Fruit fly (Drosophila melanogaster) whole organism, prepupa: ENCODE measurements around the gene rec.

ENCODE experiments used
- CG11294 ChIP-seq: fragments of 200-800 bp; sonication (Bioruptor generic); IDR thresholded peaks from 2 replicates; pipeline ENCODE4 v1.3.6; 2022; ENCODE audit warnings: missing biosample characterization, missing genetic modification characterization
- CG11762 ChIP-seq: fragments of 200-800 bp; sonication (Bioruptor generic); optimal IDR thresholded peaks from 3 replicates; lab custom pipeline; 2016; ENCODE audit warnings: missing biosample characterization, missing genetic modification characterization; ENCODE audit not compliant: insufficient read depth
- CG16779 ChIP-seq: fragments of 200-800 bp; sonication (Bioruptor generic); optimal IDR thresholded peaks from 3 replicates; lab custom pipeline; 2017; ENCODE audit warnings: missing biosample characterization, mild to moderate bottlenecking, missing genetic modification characterization
- CG3032 ChIP-seq: fragments of 200-800 bp; optimal IDR thresholded peaks from 2 replicates; lab custom pipeline; 2019; ENCODE audit warnings: missing biosample characterization, mild to moderate bottlenecking, missing genetic modification characterization, moderate library complexity
- CG31627 ChIP-seq: fragments of 200-800 bp; sonication (Bioruptor generic); optimal IDR thresholded peaks from 3 replicates; lab custom pipeline; 2016; ENCODE audit warnings: missing biosample characterization, missing genetic modification characterization
- CG32006 ChIP-seq: fragments of 200-800 bp; sonication (Bioruptor generic); optimal IDR thresholded peaks from 3 replicates; lab custom pipeline; 2017; ENCODE audit warnings: missing biosample characterization, mild to moderate bottlenecking, missing genetic modification characterization
- CG34406 ChIP-seq: fragments of 200-800 bp; sonication (Bioruptor generic); optimal IDR thresholded peaks from 3 replicates; lab custom pipeline; 2016; ENCODE audit warnings: missing biosample characterization, missing genetic modification characterization
- CG4318 ChIP-seq: fragments of 200-800 bp; sonication (Bioruptor generic); optimal IDR thresholded peaks from 3 replicates; lab custom pipeline; 2017; ENCODE audit warnings: missing biosample characterization, mild to moderate bottlenecking, missing genetic modification characterization
- CG6276 ChIP-seq: fragments of 200-800 bp; sonication (Bioruptor generic); optimal IDR thresholded peaks from 2 replicates; lab custom pipeline; 2017; ENCODE audit warnings: missing biosample characterization, mild to moderate bottlenecking, missing genetic modification characterization
- CG8319 ChIP-seq: fragments of 200-800 bp; sonication (Bioruptor generic); optimal IDR thresholded peaks from 3 replicates; lab custom pipeline; 2016; ENCODE audit warnings: missing biosample characterization, missing genetic modification characterization
- CG9139 ChIP-seq: fragments of 200-800 bp; sonication (Bioruptor generic); optimal IDR thresholded peaks from 3 replicates; lab custom pipeline; 2017; ENCODE audit warnings: missing biosample characterization, mild to moderate bottlenecking, missing genetic modification characterization
- Eip75B ChIP-seq: fragments of 200-800 bp; sonication (Bioruptor generic); optimal IDR thresholded peaks from 3 replicates; lab custom pipeline; 2016; ENCODE audit warnings: missing biosample characterization, missing genetic modification characterization
- Eip78C ChIP-seq: fragments of 200-800 bp; sonication (Bioruptor generic); peaks from one replicate; lab custom pipeline; 2016; ENCODE audit warnings: missing biosample characterization, missing genetic modification characterization
- Ets96B ChIP-seq: fragments of 200-800 bp; optimal IDR thresholded peaks from 2 replicates; lab custom pipeline; 2019; ENCODE audit warnings: missing biosample characterization, mild to moderate bottlenecking, missing genetic modification characterization, moderate library complexity
- Gug ChIP-seq: fragments of 200-800 bp; sonication (Bioruptor generic); IDR thresholded peaks from 2 replicates; pipeline ENCODE4 v1.3.6; 2022; ENCODE audit warnings: missing biosample characterization, missing genetic modification characterization
- Hr39 ChIP-seq: fragments of 200-800 bp; sonication (Bioruptor generic); optimal IDR thresholded peaks from 2 replicates; lab custom pipeline; 2016; ENCODE audit warnings: missing biosample characterization, missing genetic modification characterization
- Sox15 ChIP-seq: fragments of 200-800 bp; sonication (Bioruptor generic); optimal IDR thresholded peaks from 3 replicates; lab custom pipeline; 2016; ENCODE audit warnings: missing biosample characterization, missing genetic modification characterization
- acj6 ChIP-seq: fragments of 200-800 bp; sonication (Bioruptor generic); optimal IDR thresholded peaks from 3 replicates; lab custom pipeline; 2016; ENCODE audit warnings: missing biosample characterization, missing genetic modification characterization
- cyc ChIP-seq: fragments of 200-800 bp; sonication (Bioruptor generic); optimal IDR thresholded peaks from 3 replicates; lab custom pipeline; 2016; ENCODE audit warnings: missing biosample characterization, missing genetic modification characterization
- dac ChIP-seq: fragments of 200-800 bp; sonication (Bioruptor generic); optimal IDR thresholded peaks from 2 replicates; lab custom pipeline; 2017; ENCODE audit warnings: missing biosample characterization, mild to moderate bottlenecking, missing genetic modification characterization
- eg ChIP-seq: fragments of 200-800 bp; sonication (Bioruptor generic); IDR thresholded peaks from 3 replicates; pipeline ENCODE4 v1.3.6; 2022; ENCODE audit warnings: missing biosample characterization, missing genetic modification characterization
- fd59A ChIP-seq: fragments of 200-800 bp; sonication (Bioruptor generic); optimal IDR thresholded peaks from 2 replicates; lab custom pipeline; 2017; ENCODE audit warnings: missing biosample characterization, mild to moderate bottlenecking, missing genetic modification characterization, missing genetic modification reagents
- fd85E ChIP-seq: fragments of 200-800 bp; sonication (Bioruptor generic); optimal IDR thresholded peaks from 3 replicates; lab custom pipeline; 2016; ENCODE audit warnings: missing biosample characterization, missing genetic modification characterization
- fkh ChIP-seq: fragments of 200-800 bp; sonication (Bioruptor generic); optimal IDR thresholded peaks from 3 replicates; lab custom pipeline; 2017; ENCODE audit warnings: missing biosample characterization, mild to moderate bottlenecking, missing genetic modification characterization, moderate library complexity
- lz ChIP-seq: fragments of 200-800 bp; sonication (Bioruptor generic); optimal IDR thresholded peaks from 3 replicates; lab custom pipeline; 2016; ENCODE audit warnings: missing biosample characterization, missing genetic modification characterization
- spab ChIP-seq: fragments of 200-800 bp; sonication (Bioruptor generic); optimal IDR thresholded peaks from 2 replicates; lab custom pipeline; 2017; ENCODE audit warnings: missing biosample characterization, mild to moderate bottlenecking, missing genetic modification characterization, missing genetic modification reagents
- svp ChIP-seq: fragments of 200-800 bp; sonication (Bioruptor generic); peaks from one replicate; lab custom pipeline; 2016; ENCODE audit warnings: missing biosample characterization, missing genetic modification characterization
- vri ChIP-seq: fragments of 200-800 bp; sonication (Bioruptor generic); optimal IDR thresholded peaks from 3 replicates; lab custom pipeline; 2016; ENCODE audit warnings: missing biosample characterization, mild to moderate bottlenecking, missing genetic modification characterization

rec gene

DNA sequence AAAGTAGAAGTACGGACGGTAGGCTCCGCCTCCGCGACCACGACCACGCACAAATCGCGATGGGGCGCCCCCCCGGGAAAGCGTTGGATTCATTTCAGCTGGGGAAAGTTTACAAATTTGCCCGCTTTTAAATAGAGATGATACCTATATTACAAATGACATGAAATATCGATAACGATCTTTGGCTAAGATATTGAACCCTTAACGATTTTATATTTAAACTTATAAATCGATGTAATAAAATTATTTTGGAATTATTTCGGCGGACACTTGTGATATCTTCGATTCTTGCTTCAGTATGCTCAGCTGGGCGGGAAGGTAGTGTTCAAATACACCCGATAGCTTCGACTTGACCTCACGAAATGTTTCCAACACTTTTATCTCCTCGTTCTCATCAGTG is at the start of gene rec:
rec (minus strand) TSS at position 108 of the 400 bp plus-strand sequence.
- no peak for TF ChIP-seq CG31627 (GFP tag; lab: Kevin White, UChicago)
- peak; percentile 11 for TF ChIP-seq Eip78C (GFP tag; lab: Kevin White, UChicago)

DNA sequence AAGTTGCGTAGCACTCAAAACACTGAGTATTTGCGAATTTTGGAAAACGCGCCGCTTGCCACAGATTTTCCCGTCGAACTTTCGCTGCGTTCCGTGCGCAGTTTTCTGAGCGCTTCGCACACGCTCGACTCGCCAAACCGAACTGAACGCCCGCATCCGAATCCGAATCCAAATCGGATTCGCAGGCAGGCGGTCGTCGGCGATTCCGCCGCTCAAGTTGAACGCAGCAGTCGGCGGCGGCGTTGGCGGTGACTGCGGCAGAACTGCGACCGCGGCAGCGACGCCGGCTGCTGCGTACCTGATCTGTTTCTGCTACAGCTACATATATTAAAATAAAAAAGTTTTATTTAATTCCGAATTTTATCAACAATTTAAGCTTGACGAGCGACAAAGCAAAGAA is 43.2 kb upstream of the rec start, which contains the start of gene CG31183:
CG31183 (minus strand) TSS at position 329 of the 400 bp plus-strand sequence.
- TF ChIP-seq CG9139 (GFP tag; lab: Kevin White, UChicago) (no peak), CG8319 (GFP tag; lab: Kevin White, UChicago) (no peak), CG11294 (GFP tag; lab: Robert Waterston, UW) (no peak), vri (GFP tag; lab: Kevin White, UChicago) (no peak), CG6276 (no peak)

dm6 chr3R:15872829-15873440 is 40.5 kb upstream of the rec start:
- TF ChIP-seq CG16779 (tag; lab: Kevin White, UChicago) (no peak), CG6276 (no peak), lz (GFP tag; lab: Kevin White, UChicago) (no peak), acj6 (no peak), cyc (GFP tag; lab: Kevin White, UChicago) (no peak), CG8319 (GFP tag; lab: Kevin White, UChicago) (no peak), eg (GFP tag; lab: Robert Waterston, UW) (no peak), CG9139 (GFP tag; lab: Kevin White, UChicago) (no peak), CG34406 (GFP tag; lab: Kevin White, UChicago) (no peak), fkh (no peak)

dm6 chr3R:15859896-15860295 is 27.5 kb upstream of the rec start, which contains the start of gene CG9632:
CG9632 (plus strand) TSS chr3R:15860196.
- TF ChIP-seq CG3032 (no peak), Eip75B (GFP tag; lab: Kevin White, UChicago) (no peak), dac (no peak), Ets96B (tag; lab: Kevin White, UChicago) (no peak), Eip78C (GFP tag; lab: Kevin White, UChicago) (no peak), Hr39 (GFP tag; lab: Kevin White, UChicago) (no peak), Gug (GFP tag; lab: Robert Waterston, UW) (no peak), Sox15 (GFP tag; lab: Kevin White, UChicago) (no peak), fd59A (GFP tag; lab: Kevin White, UChicago) (no peak), lz (GFP tag; lab: Kevin White, UChicago) (no peak), CG8319 (GFP tag; lab: Kevin White, UChicago) (no peak), CG32006 (GFP tag; lab: Kevin White, UChicago) (no peak), CG11762 (GFP tag; lab: Kevin White, UChicago) (no peak), CG9139 (GFP tag; lab: Kevin White, UChicago) (no peak), acj6 (no peak)

dm6 chr3R:15857189-15857767 is 24.8 kb upstream of the rec start, which contains the start of gene Hmt-1:
Hmt-1 (minus strand) TSS chr3R:15857470.
- TF ChIP-seq svp (GFP tag; lab: Kevin White, UChicago): peak; percentile 95
- no peak for TF ChIP-seq CG16779 (tag; lab: Kevin White, UChicago)

dm6 chr3R:15853347-15853746 is 20.9 kb upstream of the rec start, which contains the start of gene cv-d:
cv-d (minus strand) TSS chr3R:15853581.
- TF ChIP-seq fd85E (GFP tag; lab: Kevin White, UChicago) (no peak), svp (GFP tag; lab: Kevin White, UChicago) (peak; percentile 88), vri (GFP tag; lab: Kevin White, UChicago) (peak; percentile 4), fd59A (GFP tag; lab: Kevin White, UChicago) (no peak)

DNA sequence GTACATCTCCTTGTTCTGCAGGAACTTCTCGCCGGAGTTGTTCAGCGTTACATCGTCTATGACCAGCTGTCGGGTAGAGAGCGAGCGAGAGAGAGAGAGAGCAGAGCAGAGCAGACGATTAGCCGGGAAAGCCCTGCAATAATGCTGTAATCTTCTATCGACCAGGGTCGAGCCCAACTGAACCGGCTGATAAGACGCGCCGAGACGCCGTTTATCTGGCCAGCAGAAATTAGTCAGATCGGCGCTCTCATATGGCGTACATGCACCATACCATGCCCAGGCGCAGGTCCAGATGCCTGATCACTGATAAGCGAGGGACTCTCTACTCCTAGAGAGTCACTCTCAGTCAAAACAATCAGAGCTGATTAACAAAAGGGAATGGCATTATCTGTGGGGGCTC is 19.5 kb upstream of the rec start:
- TF ChIP-seq svp (GFP tag; lab: Kevin White, UChicago): peak; percentile 97
- no peak for TF ChIP-seq CG9139 (GFP tag; lab: Kevin White, UChicago)
- TF ChIP-seq CG4318 (GFP tag; lab: Kevin White, UChicago): no peak
- TF ChIP-seq spab (GFP tag; lab: Kevin White, UChicago): no peak
- TF ChIP-seq vri (GFP tag; lab: Kevin White, UChicago): peak; percentile 51
- TF ChIP-seq, all 60 proteins: peak for 2
